Worm (Caenorhabditis elegans): ENCODE data around the gene R05F9.7.
A peak's percentile ranks its signal among the peaks of the same experiment; 100 is the strongest.

R05F9.7 gene

DNA sequence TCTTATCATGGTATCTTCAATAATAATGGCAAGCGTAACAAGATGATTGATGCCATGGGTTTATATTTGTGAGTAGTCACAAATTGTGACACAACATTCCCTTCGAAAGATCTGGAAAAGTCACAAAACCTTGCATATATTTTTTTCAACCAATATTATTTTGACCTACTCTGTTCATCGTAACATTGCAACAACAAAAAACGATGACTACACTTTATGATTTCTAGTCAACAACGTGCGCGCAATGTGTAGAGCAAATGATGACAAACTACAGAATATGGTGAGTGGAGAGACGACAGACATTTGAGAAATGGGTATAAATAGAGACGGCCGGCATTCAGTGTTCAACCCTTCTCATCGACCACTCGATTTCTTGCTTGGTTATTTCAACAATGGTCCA lies 4.3 kb upstream of the R05F9.7 start, which contains the start of gene gst-7:
TSS of gene gst-7 (plus strand) at position 336 of the 400 bp plus-strand sequence.
- TF ChIP-seq pha-4 (tag; optimal IDR thresholded peaks at IDR 0.05) = peak; percentile 31
- no peak for TF ChIP-seq mep-1 (tag; optimal IDR thresholded peaks at IDR 0.05)

DNA sequence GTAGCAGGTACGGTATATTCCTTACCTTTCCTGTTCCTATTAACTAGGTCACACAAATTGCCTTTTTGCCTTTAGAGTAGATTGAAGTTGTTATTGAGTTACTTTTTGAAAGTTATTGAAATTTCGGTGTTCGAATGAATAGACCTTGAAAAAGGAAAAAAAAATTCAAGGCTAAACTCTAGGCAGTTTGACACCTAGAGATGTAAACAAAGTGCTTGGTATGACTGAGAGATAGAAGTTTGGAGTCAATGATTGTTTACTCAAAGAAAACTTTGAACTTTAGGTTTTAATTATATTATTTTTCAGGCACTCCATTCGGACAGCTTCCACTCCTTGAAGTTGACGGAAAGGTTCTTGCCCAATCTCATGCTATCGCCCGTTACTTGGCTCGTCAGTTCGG lies 3.6 kb upstream of the R05F9.7 start:
- TF ChIP-seq snpc-4 (tag; optimal IDR thresholded peaks at IDR 0.05) (no peak), zip-8 (tag; optimal IDR thresholded peaks at IDR 0.05) (no peak), mls-2 (tag; optimal IDR thresholded peaks at IDR 0.05) (no peak), ham-2 (GFP tag; optimal IDR thresholded peaks at IDR 0.05) (no peak), nhr-2 (tag; optimal IDR thresholded peaks at IDR 0.05) (no peak), nhr-76 (tag; optimal IDR thresholded peaks at IDR 0.05) (no peak), ceh-39 (tag; optimal IDR thresholded peaks at IDR 0.05) (no peak), drap-1 (GFP tag; optimal IDR thresholded peaks at IDR 0.05) (no peak), lsy-2 (tag; optimal IDR thresholded peaks at IDR 0.05) (no peak), unc-120 (tag; optimal IDR thresholded peaks at IDR 0.05; ENCODE audit: poor library complexity, severe bottlenecking) (no peak)

DNA sequence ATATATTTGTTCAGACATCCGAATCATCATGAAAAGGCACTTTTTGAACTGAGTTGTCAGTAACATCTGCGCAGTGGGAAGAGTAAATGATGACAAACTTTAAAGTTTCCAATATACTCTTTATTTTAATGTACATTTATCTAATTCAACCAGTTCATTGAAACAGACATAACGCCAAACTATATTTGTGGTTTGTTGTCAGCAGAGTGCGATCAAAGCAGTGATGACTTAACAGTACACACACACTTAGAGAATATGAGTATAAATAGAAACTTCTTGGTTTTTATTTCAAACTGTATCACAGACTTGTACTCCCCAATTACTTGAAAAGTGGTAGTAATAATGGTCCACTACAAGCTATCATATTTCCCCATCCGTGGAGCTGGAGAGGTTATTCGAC lies 2.7 kb upstream of the R05F9.7 start, which contains the start of gene gst-8:
TSS of gene gst-8 (plus strand) at position 301 of the 400 bp plus-strand sequence.
- TF ChIP-seq nhr-2 (tag; optimal IDR thresholded peaks at IDR 0.05) (no peak), snpc-4 (tag; optimal IDR thresholded peaks at IDR 0.05) (no peak), bed-3 (GFP tag; optimal IDR thresholded peaks at IDR 0.05) (no peak), nhr-12 (tag; optimal IDR thresholded peaks at IDR 0.05) (no peak), tbx-8 (GFP tag; optimal IDR thresholded peaks at IDR 0.05) (no peak), unc-62 (GFP tag; optimal IDR thresholded peaks at IDR 0.05) (no peak), mls-2 (tag; optimal IDR thresholded peaks at IDR 0.05) (no peak), mab-5 (tag; optimal IDR thresholded peaks at IDR 0.05) (no peak)

DNA sequence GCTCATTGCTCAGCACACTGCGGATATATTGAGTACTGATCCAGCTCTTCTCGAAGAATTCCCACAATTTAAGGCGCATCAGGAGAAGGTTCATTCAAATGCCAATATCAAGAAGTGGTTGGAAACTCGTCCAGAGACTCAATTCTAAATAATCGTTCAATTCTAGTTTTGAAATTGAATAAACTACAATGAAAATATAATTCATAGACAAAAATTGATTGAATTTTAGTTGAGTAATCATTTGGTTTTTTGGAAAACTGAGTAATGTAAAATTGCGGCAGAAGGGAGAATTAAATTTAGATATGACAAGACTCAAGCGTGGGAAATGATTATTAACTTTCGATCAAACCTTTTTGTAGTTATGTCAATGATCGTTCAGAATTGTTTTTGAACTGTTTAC lies 1.7 kb upstream of the R05F9.7 start:
- TF ChIP-seq ceh-39 (tag; optimal IDR thresholded peaks at IDR 0.05) (no peak), cnd-1 (tag; optimal IDR thresholded peaks at IDR 0.05) (no peak), unc-62 (GFP tag; optimal IDR thresholded peaks at IDR 0.05) (no peak), drap-1 (GFP tag; optimal IDR thresholded peaks at IDR 0.05) (no peak), ham-2 (GFP tag; optimal IDR thresholded peaks at IDR 0.05) (no peak), tbx-8 (GFP tag; optimal IDR thresholded peaks at IDR 0.05) (no peak), mep-1 (tag; optimal IDR thresholded peaks at IDR 0.05) (no peak), lin-32 (GFP tag; optimal IDR thresholded peaks at IDR 0.05) (no peak), ceh-43 (GFP tag; optimal IDR thresholded peaks at IDR 0.05) (no peak), nhr-76 (tag; optimal IDR thresholded peaks at IDR 0.05) (no peak)

DNA sequence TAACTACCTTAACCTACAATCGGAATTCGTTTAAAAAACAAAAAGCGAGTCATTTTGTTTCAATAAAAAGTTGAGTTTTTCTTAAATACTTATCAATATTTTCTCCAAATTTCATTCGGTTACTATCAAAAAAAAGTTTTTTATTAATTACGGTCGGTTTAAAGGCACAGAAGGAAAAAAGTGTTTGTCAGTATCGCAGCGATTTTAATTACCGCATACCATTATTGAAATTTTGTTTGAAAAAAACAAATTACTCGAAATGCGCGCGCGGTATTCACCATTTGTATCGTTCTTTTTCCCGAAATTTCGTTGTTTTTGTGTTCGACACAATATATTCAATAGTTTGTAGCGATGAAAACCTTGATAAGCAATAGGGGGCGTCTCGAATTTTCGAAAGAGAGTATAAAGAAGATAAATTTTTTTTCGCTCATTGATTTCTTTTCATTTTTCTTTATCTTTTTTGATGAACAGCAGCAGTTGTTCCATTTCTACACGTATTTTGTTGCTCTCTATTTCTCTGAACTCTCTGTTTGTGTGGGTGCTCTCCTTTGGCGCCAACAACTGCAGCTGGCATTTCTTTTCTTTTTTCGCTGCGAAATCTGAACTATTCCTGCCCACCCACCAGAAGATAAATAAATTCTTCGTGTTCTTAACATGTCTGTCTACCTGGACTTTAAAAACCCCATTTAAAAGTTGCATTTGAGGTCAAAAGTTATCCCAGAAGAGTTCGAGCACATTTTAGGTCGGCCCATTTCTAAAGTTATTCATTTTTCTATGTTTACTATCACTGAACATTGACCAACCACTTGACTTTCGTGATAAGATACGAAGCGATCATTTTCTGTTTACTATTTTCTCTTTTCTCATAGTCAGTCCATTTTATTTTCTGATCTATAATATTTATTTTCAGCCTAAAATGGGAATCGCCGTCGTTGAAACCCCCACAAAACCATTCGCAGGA lies 2.7 kb downstream of the R05F9.7 start, which contains the start of gene pgm-1:
TSS of gene pgm-1 (plus strand) at position 911 of the 961 bp plus-strand sequence.
- no peak for TF ChIP-seq zip-8 (tag; optimal IDR thresholded peaks at IDR 0.05)
- TF ChIP-seq hlh-1 (tag; optimal IDR thresholded peaks at IDR 0.05) = peak; percentile 57
- TF ChIP-seq nhr-2 (tag; optimal IDR thresholded peaks at IDR 0.05) = no peak
- no peak for TF ChIP-seq mep-1 (tag; optimal IDR thresholded peaks at IDR 0.05)
- no peak for TF ChIP-seq blmp-1 (tag; optimal IDR thresholded peaks at IDR 0.05)
- TF ChIP-seq elt-1 (tag; optimal IDR thresholded peaks at IDR 0.05; ENCODE audit: borderline replicate concordance, insufficient read depth) = no peak
- no peak for TF ChIP-seq ceh-83 (GFP tag; optimal IDR thresholded peaks at IDR 0.05)
- peak; percentile 34 for TF ChIP-seq unc-120 (tag; optimal IDR thresholded peaks at IDR 0.05; ENCODE audit: poor library complexity, severe bottlenecking)
- no peak for TF ChIP-seq elt-3 (tag; optimal IDR thresholded peaks at IDR 0.05)
- no peak for TF ChIP-seq lin-32 (GFP tag; optimal IDR thresholded peaks at IDR 0.05)
- TF ChIP-seq drap-1 (GFP tag; optimal IDR thresholded peaks at IDR 0.05) = no peak
- no peak for TF ChIP-seq ceh-43 (GFP tag; optimal IDR thresholded peaks at IDR 0.05)
- no peak for TF ChIP-seq ham-2 (GFP tag; optimal IDR thresholded peaks at IDR 0.05)
- no peak for TF ChIP-seq M03D4.4 (tag; optimal IDR thresholded peaks at IDR 0.05)
- TF ChIP-seq mls-2 (tag; optimal IDR thresholded peaks at IDR 0.05) = no peak
